Fruit fly (Drosophila melanogaster): ENCODE data around the gene Dlip1.

The Dlip1 gene

DNA sequence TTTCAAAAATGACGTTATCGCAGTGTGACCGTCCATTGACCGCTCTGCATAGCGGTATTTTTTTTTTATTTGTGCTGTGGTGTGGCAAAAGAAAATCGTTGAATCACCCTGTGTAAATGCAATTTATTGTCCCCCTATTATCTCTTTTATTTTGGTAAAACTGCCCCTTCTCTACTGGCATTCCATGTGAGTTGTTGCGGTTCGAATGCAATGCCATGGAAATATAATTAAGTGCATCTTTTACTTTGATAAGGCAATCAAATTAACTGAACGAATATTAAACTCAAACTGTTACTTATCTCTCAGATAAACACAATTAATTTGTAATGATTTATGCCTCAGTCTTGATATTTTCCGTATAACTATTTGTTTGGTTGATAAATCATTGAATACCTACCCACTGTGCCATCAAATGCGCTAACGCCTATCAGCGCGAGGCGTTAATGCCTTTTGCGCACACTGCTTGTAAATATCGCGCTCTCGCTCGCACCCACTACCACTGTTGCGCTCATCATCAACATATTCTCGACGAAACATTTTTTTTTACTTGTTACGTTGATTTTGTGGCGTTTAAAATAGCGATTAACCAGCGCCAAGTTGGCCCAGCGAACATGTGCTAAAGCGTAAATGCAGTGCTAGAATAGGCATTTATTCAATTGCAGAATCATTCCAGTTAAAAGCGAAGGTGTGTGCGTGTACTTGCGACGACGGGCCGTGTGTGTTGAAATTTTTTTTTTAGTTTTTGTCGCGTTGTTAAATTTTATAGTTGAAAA lies 49.2 kb upstream of the Dlip1 start (continued):
- TF ChIP-seq fd85E (GFP tag; optimal IDR thresholded peaks at IDR 0.05) (no peak), CG15336 (GFP tag; IDR thresholded peaks at IDR 0.05) (peak; percentile 36; the same call in 1 of the 2 replicates), CG8319 (GFP tag; optimal IDR thresholded peaks at IDR 0.05) (peak; percentile 16), CG6808 (GFP tag; optimal IDR thresholded peaks at IDR 0.05) (no peak), esn (GFP tag; optimal IDR thresholded peaks at IDR 0.05) (peak; percentile 59), Sox15 (GFP tag; optimal IDR thresholded peaks at IDR 0.05) (peak; percentile 53), CG1621 (tag; optimal IDR thresholded peaks at IDR 0.05) (peak; percentile 16), CG3032 (tag; optimal IDR thresholded peaks at IDR 0.05) (peak; percentile 48), CG10669 (GFP tag; optimal IDR thresholded peaks at IDR 0.05) (peak; percentile 46), Ets21C (GFP tag; optimal IDR thresholded peaks at IDR 0.05) (peak; percentile 61), Blimp-1 (GFP tag; optimal IDR thresholded peaks at IDR 0.05) (no peak), CG6792 (GFP tag; optimal IDR thresholded peaks at IDR 0.05) (peak; percentile 42), CG8119 (GFP tag; IDR thresholded peaks at IDR 0.05) (peak; percentile 48; the same call in 2 of the 3 replicates), Sox102F (GFP tag; optimal IDR thresholded peaks at IDR 0.05) (no peak), eg (GFP tag; IDR thresholded peaks at IDR 0.05) (no peak), Eip78C (GFP tag) (peak; percentile 81), salr (GFP tag; optimal IDR thresholded peaks at IDR 0.05) (peak; percentile 1 to 46)

DNA sequence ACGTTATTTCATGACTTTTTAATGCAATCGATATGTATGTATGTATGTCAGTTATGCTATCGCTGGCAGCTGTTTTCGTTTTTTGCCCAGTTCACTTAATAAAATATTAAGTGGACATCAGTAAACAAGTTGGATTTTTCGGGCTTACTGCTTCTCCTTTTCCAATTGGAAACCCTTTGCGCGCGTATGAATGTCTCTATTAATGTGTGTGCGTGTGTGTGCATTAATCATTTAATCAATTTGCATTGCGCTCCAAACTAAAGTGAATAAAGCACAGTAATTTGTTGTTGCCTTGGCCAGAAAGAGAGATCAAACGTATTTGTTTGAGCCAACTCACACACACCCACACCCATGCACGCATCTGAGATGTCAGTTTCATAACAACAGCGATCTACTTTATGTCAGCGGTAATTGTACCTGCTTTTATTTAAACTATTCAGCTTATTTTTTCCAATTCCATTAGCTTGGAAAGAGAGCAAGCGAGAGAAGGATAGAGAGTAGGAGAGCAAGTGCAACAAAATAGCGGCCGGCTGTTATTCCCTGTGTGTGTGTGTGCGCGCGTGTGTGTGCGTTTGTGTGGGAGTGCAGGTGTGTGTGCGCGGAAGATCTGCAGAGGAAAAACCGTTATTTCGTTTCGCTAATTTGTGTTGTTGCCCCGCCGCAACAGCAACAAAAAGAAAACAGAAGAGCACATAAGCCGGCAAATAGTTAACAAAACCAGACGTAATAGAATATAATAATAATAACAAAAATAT lies 48.1 kb upstream of the Dlip1 start:
- TF ChIP-seq lz (GFP tag; optimal IDR thresholded peaks at IDR 0.05): no peak
- no peak for TF ChIP-seq Ets21C (GFP tag; optimal IDR thresholded peaks at IDR 0.05)
- no peak for TF ChIP-seq spab (GFP tag; optimal IDR thresholded peaks at IDR 0.05)
- TF ChIP-seq fkh (GFP tag; optimal IDR thresholded peaks at IDR 0.05): no peak
- peak; percentile 91 for TF ChIP-seq dsx (GFP tag; optimal IDR thresholded peaks at IDR 0.05; ENCODE audit: poor library complexity, severe bottlenecking)
- TF ChIP-seq Eip75B (GFP tag; optimal IDR thresholded peaks at IDR 0.05): no peak
- no peak for TF ChIP-seq CG9139 (GFP tag; optimal IDR thresholded peaks at IDR 0.05)
- no peak for TF ChIP-seq CG8632 (GFP tag; optimal IDR thresholded peaks at IDR 0.05)
- TF ChIP-seq svp (GFP tag): no peak
- no peak for TF ChIP-seq pdm3 (GFP tag; optimal IDR thresholded peaks at IDR 0.05)
- no peak for TF ChIP-seq CG11902 (GFP tag; optimal IDR thresholded peaks at IDR 0.05)
- peak; percentile 40 for TF ChIP-seq Eip78C (GFP tag)
- no peak for TF ChIP-seq Blimp-1 (GFP tag; optimal IDR thresholded peaks at IDR 0.05)
- TF ChIP-seq CG31627 (GFP tag; optimal IDR thresholded peaks at IDR 0.05): no peak
- no peak for TF ChIP-seq CG6276 (GFP tag; optimal IDR thresholded peaks at IDR 0.05)
- no peak for TF ChIP-seq CG8119 (GFP tag; IDR thresholded peaks at IDR 0.05)

DNA sequence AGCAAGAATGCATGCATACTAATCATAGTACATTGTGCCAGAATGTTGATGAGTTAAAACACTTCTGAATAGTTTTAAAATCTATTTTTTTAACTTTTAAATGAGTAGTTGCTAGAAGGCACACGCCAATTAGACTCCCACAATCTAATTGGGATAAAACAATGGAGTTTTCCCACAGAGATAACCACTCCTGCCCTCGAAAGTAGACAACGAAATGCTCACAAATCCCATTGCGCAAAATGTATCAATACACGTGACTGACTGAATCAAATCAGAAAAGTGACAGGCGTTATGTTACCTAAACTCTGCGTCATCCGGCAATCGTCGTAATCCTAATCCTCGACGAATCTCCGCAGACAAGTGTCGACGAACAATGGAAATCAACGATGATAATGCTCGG lies 40.6 kb upstream of the Dlip1 start:
- TF ChIP-seq eg (GFP tag; IDR thresholded peaks at IDR 0.05) (no peak), Ets96B (tag; optimal IDR thresholded peaks at IDR 0.05) (no peak), CG6163 (GFP tag; IDR thresholded peaks at IDR 0.05) (no peak), CG4318 (GFP tag; optimal IDR thresholded peaks at IDR 0.05) (no peak), OdsH (GFP tag; optimal IDR thresholded peaks at IDR 0.05) (no peak), spab (GFP tag; optimal IDR thresholded peaks at IDR 0.05) (no peak), dsx (GFP tag; optimal IDR thresholded peaks at IDR 0.05; ENCODE audit: poor library complexity, severe bottlenecking) (no peak), CG10631 (GFP tag; optimal IDR thresholded peaks at IDR 0.05) (no peak), CG11294 (GFP tag; IDR thresholded peaks at IDR 0.05) (no peak), CG3032 (tag; optimal IDR thresholded peaks at IDR 0.05) (no peak), Sox14 (GFP tag; optimal IDR thresholded peaks at IDR 0.05) (no peak), topi (GFP tag; optimal IDR thresholded peaks at IDR 0.05) (no peak), Sox102F (GFP tag; optimal IDR thresholded peaks at IDR 0.05) (no peak), Sox15 (GFP tag; optimal IDR thresholded peaks at IDR 0.05) (no peak), esn (GFP tag; optimal IDR thresholded peaks at IDR 0.05) (no peak), CG6792 (GFP tag; optimal IDR thresholded peaks at IDR 0.05) (no peak), fd85E (GFP tag; optimal IDR thresholded peaks at IDR 0.05) (no peak)
